Worm (Caenorhabditis elegans): ENCODE data around the gene nhr-10.
A peak's percentile ranks its signal among the peaks of the same experiment; 100 is the strongest.

nhr-10 gene

ce11 chrIII:7116615-7117252 is 1.5 kb upstream of the nhr-10 start (continued):
- TF ChIP-seq nhr-11 (tag; optimal IDR thresholded peaks at IDR 0.05) (peak; percentile 55), snu-23 (GFP tag; optimal IDR thresholded peaks at IDR 0.05) (peak; percentile 88), nhr-47 (tag; optimal IDR thresholded peaks at IDR 0.05) (peak; percentile 75), nhr-28 (tag; optimal IDR thresholded peaks at IDR 0.05) (no peak), rnt-1 (tag; optimal IDR thresholded peaks at IDR 0.05) (peak; percentile 63), mdl-1 (tag; optimal IDR thresholded peaks at IDR 0.05) (peak in 1 of 2 experiments; percentile 66), C16A3.4 (tag; optimal IDR thresholded peaks at IDR 0.05) (peak; percentile 72), nhr-237 (tag; optimal IDR thresholded peaks at IDR 0.05) (no peak), nhr-20 (tag; optimal IDR thresholded peaks at IDR 0.05) (peak; percentile 88), lir-3 (tag; optimal IDR thresholded peaks at IDR 0.05; ENCODE audit: poor library complexity) (peak; percentile 60), nhr-85 (tag) (peak; percentile 95), lin-14 (GFP tag; optimal IDR thresholded peaks at IDR 0.05) (peak; percentile 90), skn-1 (tag; optimal IDR thresholded peaks at IDR 0.05) (peak; percentile 61), sox-4 (tag; optimal IDR thresholded peaks at IDR 0.05) (peak; percentile 43), elt-2 (tag; optimal IDR thresholded peaks at IDR 0.05) (peak; percentile 26), xbp-1 (tag; optimal IDR thresholded peaks at IDR 0.05) (peak; percentile 50), lsy-2 (tag; optimal IDR thresholded peaks at IDR 0.05) (peak; percentile 73 to 84), tlp-1 (tag; optimal IDR thresholded peaks at IDR 0.05) (no peak), nhr-71 (tag; optimal IDR thresholded peaks at IDR 0.05) (peak; percentile 91), aly-2 (tag; optimal IDR thresholded peaks at IDR 0.05) (peak; percentile 68), pqm-1 (tag; optimal IDR thresholded peaks at IDR 0.05) (no peak), F16B12.6 (tag; optimal IDR thresholded peaks at IDR 0.05) (peak; percentile 28), nhr-77 (tag; optimal IDR thresholded peaks at IDR 0.05) (peak; percentile 74), ceh-82 (tag; optimal IDR thresholded peaks at IDR 0.05) (peak; percentile 50 to 64 (median 59)), swsn-7 (tag; optimal IDR thresholded peaks at IDR 0.05) (peak; percentile 74)

- TF ChIP-seq tbx-2 (tag; optimal IDR thresholded peaks at IDR 0.05) (no peak), hpl-2 (GFP tag; optimal IDR thresholded peaks at IDR 0.05) (no peak), skn-1 (tag; optimal IDR thresholded peaks at IDR 0.05) (no peak), egl-13 (tag; optimal IDR thresholded peaks at IDR 0.05) (no peak), lin-13 (GFP tag; optimal IDR thresholded peaks at IDR 0.05) (no peak), sptf-1 (tag; optimal IDR thresholded peaks at IDR 0.05) (no peak), hlh-4 (tag; optimal IDR thresholded peaks at IDR 0.05) (no peak), ets-5 (GFP tag; IDR thresholded peaks at IDR 0.05) (no peak), fkh-4 (tag; optimal IDR thresholded peaks at IDR 0.05; ENCODE audit: borderline replicate concordance) (no peak), dsc-1 (tag; optimal IDR thresholded peaks at IDR 0.05) (no peak), efl-3 (GFP tag; optimal IDR thresholded peaks at IDR 0.05) (no peak), dpl-1 (GFP tag; optimal IDR thresholded peaks at IDR 0.05) (no peak), unc-130 (tag; optimal IDR thresholded peaks at IDR 0.05) (no peak)
Measured at ce11 chrIII:7112285-7112684, 3.0 kb downstream of the nhr-10 start.

- no peak for TF ChIP-seq nhr-28 (tag; optimal IDR thresholded peaks at IDR 0.05)
- no peak for TF ChIP-seq irx-1 (tag; optimal IDR thresholded peaks at IDR 0.05)
- TF ChIP-seq zag-1 (tag; optimal IDR thresholded peaks at IDR 0.05) = no peak
- TF ChIP-seq ceh-88 (GFP tag; IDR thresholded peaks at IDR 0.05) = no peak
- TF ChIP-seq fkh-8 (tag; optimal IDR thresholded peaks at IDR 0.05) = no peak
- TF ChIP-seq hlh-4 (tag; optimal IDR thresholded peaks at IDR 0.05) = no peak
- no peak for TF ChIP-seq mdl-1 (tag; optimal IDR thresholded peaks at IDR 0.05)
- TF ChIP-seq ceh-63 (GFP tag; optimal IDR thresholded peaks at IDR 0.05) = no peak
- TF ChIP-seq nhr-85 (tag) = no peak
- TF ChIP-seq snpc-4 (tag; optimal IDR thresholded peaks at IDR 0.05) = no peak
- TF ChIP-seq hpl-2 (GFP tag; optimal IDR thresholded peaks at IDR 0.05) = no peak
- TF ChIP-seq unc-30 (tag; optimal IDR thresholded peaks at IDR 0.05) = no peak
- TF ChIP-seq C04F5.9 (tag; optimal IDR thresholded peaks at IDR 0.05) = no peak
Measured at ce11 chrIII:7111793-7112192, 3.4 kb downstream of the nhr-10 start, which contains the start of gene B0280.7. TSS of gene B0280.7 (minus strand) at chrIII:7111893.
